Worm (Caenorhabditis elegans): Measurements from ENCODE around the gene C09G1.5.

- TF ChIP-seq unc-62 (GFP tag; optimal IDR thresholded peaks at IDR 0.05) (no peak), dpl-1 (GFP tag; optimal IDR thresholded peaks at IDR 0.05) (no peak), ztf-6 (GFP tag; IDR thresholded peaks at IDR 0.05) (no peak), akir-1 (GFP tag; optimal IDR thresholded peaks at IDR 0.05) (no peak), dox-1 (GFP tag; IDR thresholded peaks at IDR 0.05) (no peak), tbx-9 (tag; optimal IDR thresholded peaks at IDR 0.05; ENCODE audit: borderline replicate concordance) (no peak), somi-1 (GFP tag; optimal IDR thresholded peaks at IDR 0.05) (no peak), egl-44 (GFP tag; IDR thresholded peaks at IDR 0.05) (no peak), ama-1 (optimal IDR thresholded peaks at IDR 0.05) (no peak), ama-1 (GFP tag; optimal IDR thresholded peaks at IDR 0.05) (no peak)
These were observed 35.4 kb upstream of the C09G1.5 start, which contains the start of gene F31B9.3 for ce11 chrX:15923440-15923839.
